Worm (Caenorhabditis elegans) whole organism, L3 larva: ENCODE data around the gene Y116A8C.40.

Experiments
- ceh-28 ChIP-seq: fragments of 150-350 bp; optimal IDR thresholded peaks from 2 replicates; lab custom pipeline; 2014; ENCODE audit warnings: missing biosample characterization, missing genetic modification reagents, missing genetic modification characterization
- egl-27 ChIP-seq: sonication (generic microtip); optimal IDR thresholded peaks from 4 replicates; lab custom pipeline; 2017; ENCODE audit warnings: missing biosample characterization, missing genetic modification reagents, missing genetic modification characterization
- hmg-11 ChIP-seq: sonication (generic microtip); optimal IDR thresholded peaks from 2 replicates; lab custom pipeline; 2016; ENCODE audit warnings: missing genetic modification characterization, missing compliant biosample characterization
- mml-1 ChIP-seq: fragments of 150-350 bp; sonication (generic microtip); optimal IDR thresholded peaks from 3 replicates; lab custom pipeline; 2014; ENCODE audit warnings: missing biosample characterization, missing genetic modification characterization
- nhr-28 ChIP-seq: fragments of 150-350 bp; optimal IDR thresholded peaks from 2 replicates; lab custom pipeline; 2014; ENCODE audit warnings: missing biosample characterization, missing genetic modification characterization
- nhr-76 ChIP-seq: fragments of 150-350 bp; sonication (generic microtip); optimal IDR thresholded peaks from 5 replicates; lab custom pipeline; 2014; ENCODE audit warnings: missing biosample characterization, missing genetic modification characterization
- zag-1 ChIP-seq: fragments of 150-350 bp; optimal IDR thresholded peaks from 2 replicates; lab custom pipeline; 2014; ENCODE audit warnings: missing biosample characterization, missing genetic modification characterization
- ztf-11 ChIP-seq: fragments of 150-350 bp; optimal IDR thresholded peaks from 2 replicates; lab custom pipeline; 2014; ENCODE audit warnings: missing biosample characterization, missing genetic modification characterization

DNA sequence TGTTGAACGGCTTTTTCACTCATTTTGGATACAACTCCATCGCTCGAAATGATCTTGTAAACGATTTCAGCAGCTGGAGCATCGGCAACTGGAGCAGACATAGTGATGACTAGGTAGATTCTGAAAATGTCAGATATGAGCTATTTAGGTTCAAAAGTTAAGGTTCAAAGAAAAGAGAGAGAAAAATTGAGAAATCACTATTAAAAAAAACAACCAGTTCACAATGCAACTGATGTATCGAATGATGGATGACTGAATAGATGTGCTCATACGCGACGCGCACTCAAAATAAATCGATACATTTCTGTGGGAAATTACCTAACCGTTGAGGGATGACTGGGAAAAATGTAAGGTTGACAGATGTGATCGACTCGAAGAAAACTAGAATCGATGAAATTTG is 11.7 kb upstream of the Y116A8C.40 start, which contains the start of gene skr-13:
- TF ChIP-seq hmg-11 (no peak), ztf-11 (tag; lab: Kevin White, UChicago) (no peak), mml-1 (tag; lab: Kevin White, UChicago) (no peak), egl-27 (tag; lab: Kevin White, UChicago) (no peak), zag-1 (tag; lab: Kevin White, UChicago) (no peak), ceh-28 (no peak), nhr-28 (no peak), nhr-76 (tag; lab: Kevin White, UChicago) (no peak)
